Fruit fly (Drosophila melanogaster) whole organism, pupa: ENCODE measurements around the gene CG42464.

Experiments used
- CG32121 ChIP-seq: fragments of 200-800 bp; sonication (Bioruptor generic); IDR thresholded peaks from 2 replicates; pipeline ENCODE4 v1.3.6; 2022; ENCODE audit warnings: missing biosample characterization, missing genetic modification characterization
- CG34367 ChIP-seq: fragments of 200-800 bp; sonication (Bioruptor generic); optimal IDR thresholded peaks from 2 replicates; lab custom pipeline; 2018; ENCODE audit warnings: missing biosample characterization, mild to moderate bottlenecking, missing genetic modification characterization
- EcR ChIP-seq: fragments of 200-800 bp; sonication (Bioruptor generic); optimal IDR thresholded peaks from 3 replicates; lab custom pipeline; 2019; ENCODE audit warnings: missing biosample characterization, missing genetic modification characterization, mild to moderate bottlenecking, moderate library complexity, missing genetic modification reagents
- gl ChIP-seq: fragments of 200-800 bp; sonication (Bioruptor generic); optimal IDR thresholded peaks from 2 replicates; lab custom pipeline; 2018; ENCODE audit warnings: missing biosample characterization, mild to moderate bottlenecking, missing genetic modification characterization

dm6 chr2L:3737682-3738081, 38.4 kb downstream of the CG42464 start:
- TF ChIP-seq gl (tag; lab: Kevin White, UChicago) (no peak), CG32121 (GFP tag; lab: Robert Waterston, UW) (no peak), EcR (GFP tag; lab: Kevin White, UChicago) (no peak), CG34367 (tag; lab: Kevin White, UChicago) (no peak)
